Fruit fly (Drosophila melanogaster) whole organism, embryonic: ENCODE data around the gene Cyp28d2.
A peak's percentile ranks its signal among the peaks of the same experiment; 100 is the strongest.

Experiments
- Atf-2 ChIP-seq: fragments of 200-800 bp; sonication (Bioruptor generic); optimal IDR thresholded peaks from 2 replicates; lab custom pipeline; 2016; ENCODE audit warnings: missing biosample characterization, missing genetic modification characterization
- CG10274 ChIP-seq: fragments of 200-800 bp; sonication (Bioruptor generic); optimal IDR thresholded peaks from 3 replicates; lab custom pipeline; 2017; ENCODE audit warnings: missing biosample characterization, mild to moderate bottlenecking, missing genetic modification characterization
- CG10543 ChIP-seq: fragments of 200-800 bp; sonication (Bioruptor generic); optimal IDR thresholded peaks from 3 replicates; lab custom pipeline; 2017; ENCODE audit warnings: missing biosample characterization, mild to moderate bottlenecking, missing genetic modification characterization, moderate library complexity
- CG11093 ChIP-seq: fragments of 200-800 bp; sonication (Bioruptor generic); IDR thresholded peaks from 3 replicates; pipeline ENCODE4 v1.3.6; 2022; ENCODE audit warnings: missing biosample characterization, missing genetic modification characterization
- CG11696 ChIP-seq: fragments of 200-800 bp; sonication (Bioruptor generic); IDR thresholded peaks from 2 replicates; pipeline ENCODE4 v1.3.6; 2022; ENCODE audit warnings: missing biosample characterization, missing genetic modification characterization
- CG12071 ChIP-seq: fragments of 200-800 bp; sonication (Bioruptor generic); optimal IDR thresholded peaks from 3 replicates; lab custom pipeline; 2018; ENCODE audit warnings: missing biosample characterization, mild to moderate bottlenecking, missing genetic modification characterization
- CG15269 ChIP-seq: fragments of 200-800 bp; sonication (Bioruptor generic); optimal IDR thresholded peaks from 2 replicates; lab custom pipeline; 2018; ENCODE audit warnings: missing biosample characterization, mild to moderate bottlenecking, missing genetic modification characterization, moderate library complexity
- CG15696 ChIP-seq: fragments of 200-800 bp; sonication (Bioruptor generic); optimal IDR thresholded peaks from 2 replicates; lab custom pipeline; 2019; ENCODE audit warnings: missing biosample characterization, mild to moderate bottlenecking, missing genetic modification characterization, moderate library complexity
- CG16779 ChIP-seq: fragments of 200-800 bp; sonication (Bioruptor generic); IDR thresholded peaks from 2 replicates; pipeline ENCODE4 v1.3.6; 2022; ENCODE audit warnings: missing biosample characterization, missing genetic modification characterization
- CG16815 ChIP-seq: fragments of 200-800 bp; sonication (Bioruptor generic); optimal IDR thresholded peaks from 3 replicates; lab custom pipeline; 2017; ENCODE audit warnings: missing biosample characterization, mild to moderate bottlenecking, missing genetic modification characterization
- CG1832 ChIP-seq: fragments of 200-800 bp; sonication (Bioruptor generic); optimal IDR thresholded peaks from 2 replicates; lab custom pipeline; 2017; ENCODE audit warnings: missing biosample characterization, mild to moderate bottlenecking, missing genetic modification characterization, inconsistent platforms
- CG30020 ChIP-seq: fragments of 200-800 bp; optimal IDR thresholded peaks from 2 replicates; lab custom pipeline; 2019; ENCODE audit warnings: missing biosample characterization, mild to moderate bottlenecking, missing genetic modification characterization, moderate library complexity
- CG3726 ChIP-seq: fragments of 200-800 bp; sonication (Bioruptor generic); IDR thresholded peaks from 3 replicates; pipeline ENCODE4, ENCODE4 v1.3.6; 2022; ENCODE audit warnings: missing biosample characterization, missing genetic modification characterization
- CG42726 ChIP-seq: fragments of 200-800 bp; sonication (Bioruptor generic); IDR thresholded peaks from 2 replicates; pipeline ENCODE4 v1.3.6; 2022; ENCODE audit warnings: missing biosample characterization, missing genetic modification characterization; ENCODE audit not compliant: partially characterized antibody
- CG6765 ChIP-seq: fragments of 200-800 bp; sonication (Bioruptor generic); optimal IDR thresholded peaks from 3 replicates; lab custom pipeline; 2017; ENCODE audit warnings: missing biosample characterization, mild to moderate bottlenecking, missing genetic modification characterization
- CG6854 ChIP-seq: fragments of 200-800 bp; sonication (Bioruptor generic); optimal IDR thresholded peaks from 3 replicates; lab custom pipeline; 2017; ENCODE audit warnings: missing biosample characterization, mild to moderate bottlenecking, missing genetic modification characterization
- CG7786 ChIP-seq: fragments of 200-800 bp; sonication (Bioruptor generic); optimal IDR thresholded peaks from 2 replicates; lab custom pipeline; 2016; ENCODE audit warnings: missing biosample characterization, missing genetic modification characterization
- CG7928 ChIP-seq: fragments of 200-800 bp; sonication (Bioruptor generic); optimal IDR thresholded peaks from 2 replicates; lab custom pipeline; 2017; ENCODE audit warnings: missing biosample characterization, mild to moderate bottlenecking, missing genetic modification characterization
- CG8388 ChIP-seq: fragments of 200-800 bp; sonication (Bioruptor generic); optimal IDR thresholded peaks from 2 replicates; lab custom pipeline; 2019; ENCODE audit warnings: missing biosample characterization, mild to moderate bottlenecking, missing genetic modification characterization, moderate library complexity
- CG9609 ChIP-seq: fragments of 200-800 bp; sonication (Bioruptor generic); optimal IDR thresholded peaks from 3 replicates; lab custom pipeline; 2016; ENCODE audit warnings: missing biosample characterization, missing genetic modification characterization
- CkIIα-i1 ChIP-seq: fragments of 200-800 bp; sonication (Bioruptor generic); IDR thresholded peaks from 2 replicates; pipeline ENCODE4 v1.3.6; 2022; ENCODE audit warnings: missing biosample characterization, missing genetic modification characterization
- Dad ChIP-seq: fragments of 200-800 bp; sonication (Bioruptor generic); optimal IDR thresholded peaks from 3 replicates; lab custom pipeline; 2016; ENCODE audit warnings: missing biosample characterization, missing genetic modification characterization
- Dref ChIP-seq: fragments of 200-800 bp; sonication (Bioruptor generic); IDR thresholded peaks from 2 replicates; pipeline ENCODE4 v1.3.6; 2022; ENCODE audit warnings: missing biosample characterization, missing genetic modification characterization
- Ets65A ChIP-seq: fragments of 200-800 bp; sonication (Bioruptor generic); peaks from one replicate; lab custom pipeline; 2016; ENCODE audit warnings: missing biosample characterization, missing genetic modification characterization
- H2.0 ChIP-seq: fragments of 200-800 bp; sonication (Bioruptor generic); IDR thresholded peaks from 2 replicates; pipeline ENCODE4 v1.3.6; 2022; ENCODE audit warnings: missing biosample characterization, missing genetic modification characterization
- PHDP ChIP-seq: fragments of 200-800 bp; sonication (Bioruptor generic); optimal IDR thresholded peaks from 3 replicates; lab custom pipeline; 2018; ENCODE audit warnings: missing biosample characterization, mild to moderate bottlenecking, missing genetic modification characterization, moderate library complexity
- Sox102F ChIP-seq: fragments of 200-800 bp; sonication (Bioruptor generic); optimal IDR thresholded peaks from 2 replicates; lab custom pipeline; 2018; ENCODE audit warnings: missing biosample characterization, mild to moderate bottlenecking, missing genetic modification characterization, moderate library complexity
- Ssrp ChIP-seq: fragments of 200-800 bp; sonication (Bioruptor generic); optimal IDR thresholded peaks from 2 replicates; lab custom pipeline; 2018; ENCODE audit warnings: missing biosample characterization, mild to moderate bottlenecking, missing genetic modification characterization, moderate library complexity
- TFAM ChIP-seq: fragments of 200-800 bp; sonication (Bioruptor generic); optimal IDR thresholded peaks from 2 replicates; lab custom pipeline; 2017; ENCODE audit warnings: missing biosample characterization, missing genetic modification characterization, inconsistent platforms
- Xrp1 ChIP-seq: fragments of 200-800 bp; sonication (Bioruptor generic); IDR thresholded peaks from 2 replicates; pipeline ENCODE4 v1.3.6; 2022; ENCODE audit warnings: missing biosample characterization, missing genetic modification characterization
- ara ChIP-seq: fragments of 200-800 bp; sonication (Bioruptor generic); IDR thresholded peaks from 2 replicates; pipeline ENCODE4 v1.3.6; 2022; ENCODE audit warnings: missing biosample characterization, missing genetic modification characterization
- bsh ChIP-seq, 2 experiments: fragments of 200-800 bp; sonication (Bioruptor generic); optimal IDR thresholded peaks; 2 replicates each; lab custom pipeline; 2017 to 2018; ENCODE audit warnings: mild to moderate bottlenecking in 2 of 2, missing biosample characterization in 2 of 2, missing genetic modification characterization in 2 of 2, moderate library complexity in 1 of 2
- chif ChIP-seq, 2 experiments: fragments of 200-800 bp; sonication (Bioruptor generic); optimal IDR thresholded peaks; 3 replicates each; lab custom pipeline; 2016; ENCODE audit warnings: missing biosample characterization in 2 of 2, missing genetic modification characterization in 2 of 2
- dmrt11E ChIP-seq: fragments of 200-800 bp; sonication (Bioruptor generic); optimal IDR thresholded peaks from 3 replicates; lab custom pipeline; 2018; ENCODE audit warnings: missing biosample characterization, mild to moderate bottlenecking, missing genetic modification characterization, moderate library complexity
- dmrt99B ChIP-seq: fragments of 200-800 bp; sonication (Bioruptor generic); optimal IDR thresholded peaks from 2 replicates; lab custom pipeline; 2018; ENCODE audit warnings: missing biosample characterization, mild to moderate bottlenecking, missing genetic modification characterization, moderate library complexity
- ewg ChIP-seq: fragments of 200-800 bp; sonication (Bioruptor generic); optimal IDR thresholded peaks from 3 replicates; lab custom pipeline; 2017; ENCODE audit warnings: mild to moderate bottlenecking, missing biosample characterization, missing genetic modification reagents, missing genetic modification characterization
- fd3F ChIP-seq: fragments of 200-800 bp; sonication (Bioruptor generic); optimal IDR thresholded peaks from 2 replicates; lab custom pipeline; 2018; ENCODE audit warnings: missing biosample characterization, mild to moderate bottlenecking, missing genetic modification characterization, moderate library complexity
- fd96Cb ChIP-seq: fragments of 200-800 bp; sonication (Bioruptor generic); optimal IDR thresholded peaks from 2 replicates; lab custom pipeline; 2018; ENCODE audit warnings: missing biosample characterization, mild to moderate bottlenecking, missing genetic modification characterization, moderate library complexity
- ftz-f1 ChIP-seq: fragments of 200-800 bp; sonication (Bioruptor generic); optimal IDR thresholded peaks from 2 replicates; lab custom pipeline; 2016; ENCODE audit warnings: missing biosample characterization, missing genetic modification characterization
- gcm2 ChIP-seq: fragments of 200-800 bp; sonication (Bioruptor generic); optimal IDR thresholded peaks from 2 replicates; lab custom pipeline; 2016; ENCODE audit warnings: missing biosample characterization, missing genetic modification characterization
- gem ChIP-seq: fragments of 200-800 bp; sonication (Bioruptor generic); optimal IDR thresholded peaks from 2 replicates; lab custom pipeline; 2019; ENCODE audit warnings: missing biosample characterization, mild to moderate bottlenecking, missing genetic modification characterization, moderate library complexity
- klu ChIP-seq: fragments of 200-800 bp; sonication (Bioruptor generic); IDR thresholded peaks from 2 replicates; pipeline ENCODE4 v1.3.6; 2022; ENCODE audit warnings: missing biosample characterization, missing genetic modification characterization
- luna ChIP-seq: fragments of 200-800 bp; sonication (Bioruptor generic); optimal IDR thresholded peaks from 2 replicates; lab custom pipeline; 2016; ENCODE audit warnings: missing biosample characterization, missing genetic modification characterization
- nom ChIP-seq: fragments of 200-800 bp; sonication (Bioruptor generic); optimal IDR thresholded peaks from 2 replicates; lab custom pipeline; 2017; ENCODE audit warnings: missing biosample characterization, missing genetic modification characterization, mild to moderate bottlenecking, moderate library complexity, missing genetic modification reagents
- seq ChIP-seq: fragments of 200-800 bp; sonication (Bioruptor generic); IDR thresholded peaks from 2 replicates; pipeline ENCODE4 v1.3.6; 2022; ENCODE audit warnings: missing biosample characterization, missing genetic modification characterization
- sisA ChIP-seq: fragments of 200-800 bp; sonication (Bioruptor generic); IDR thresholded peaks from 2 replicates; pipeline ENCODE4 v1.3.6; 2022; ENCODE audit warnings: missing biosample characterization, missing genetic modification characterization
- ssp ChIP-seq: fragments of 200-800 bp; sonication (Bioruptor generic); IDR thresholded peaks from 2 replicates; pipeline ENCODE4 v1.3.6; 2022; ENCODE audit warnings: missing biosample characterization, missing genetic modification characterization
- tna ChIP-seq: fragments of 200-800 bp; sonication (Bioruptor generic); IDR thresholded peaks from 2 replicates; pipeline ENCODE4 v1.3.6; 2022; ENCODE audit warnings: missing biosample characterization, missing genetic modification characterization; ENCODE audit not compliant: partially characterized antibody
- vvl ChIP-seq: fragments of 200-800 bp; sonication (Bioruptor generic); IDR thresholded peaks from 2 replicates; pipeline ENCODE4 v1.3.6; 2022; ENCODE audit warnings: missing biosample characterization, missing genetic modification characterization

Gene Cyp28d2

DNA sequence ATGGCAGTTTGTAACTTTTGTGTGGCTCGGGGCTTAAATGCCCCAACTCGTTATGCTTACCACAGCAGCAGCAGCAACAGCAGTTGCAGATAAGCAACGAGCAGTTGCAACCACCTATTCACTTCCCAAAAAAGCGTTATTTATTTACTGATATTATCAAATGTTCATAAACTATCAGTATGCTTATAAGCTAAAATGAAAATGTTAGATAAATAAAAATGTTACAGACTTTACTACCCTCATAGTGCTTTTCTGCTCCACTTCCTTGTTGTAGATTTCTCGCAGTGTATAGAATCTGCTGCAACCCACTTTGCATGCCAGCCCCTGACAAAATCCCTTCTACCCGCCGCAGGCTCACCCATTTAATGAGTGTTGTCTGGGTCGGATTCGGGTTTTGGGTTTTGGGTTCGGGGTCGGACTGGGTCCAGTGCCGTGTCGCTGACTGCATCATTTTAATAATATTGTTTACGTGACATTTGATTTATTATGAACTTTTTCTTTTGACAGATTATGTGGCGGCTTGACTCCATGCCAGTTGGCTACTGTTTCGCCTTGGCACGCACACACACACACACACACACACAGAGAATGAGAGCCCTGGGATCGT lies 47.1 kb downstream of the Cyp28d2 start (continued):
- TF ChIP-seq Dref (GFP tag; lab: Robert Waterston, UW) (no peak), CG1832 (GFP tag; lab: Kevin White, UChicago) (no peak), vvl (0 out of 2 replicates have a peak, but pooled peaks have one; percentile 8), gcm2 (GFP tag; lab: Kevin White, UChicago) (no peak), ara (GFP tag; lab: Robert Waterston, UW) (no peak), luna (GFP tag; lab: Kevin White, UChicago) (no peak), CG16779 (GFP tag; lab: Robert Waterston, UW) (no peak), fd96Cb (tag; lab: Kevin White, UChicago) (peak; percentile 10), tna (GFP tag; lab: Robert Waterston, UW) (no peak), nom (peak; percentile 79), CG3726 (no peak), CG15269 (no peak), Xrp1 (GFP tag; lab: Robert Waterston, UW) (peak; percentile 31; the same call in 1 of the 2 replicates), CG12071 (GFP tag; lab: Kevin White, UChicago) (no peak), CG9609 (no peak), CG16815 (GFP tag; lab: Kevin White, UChicago) (no peak), PHDP (no peak), CG8388 (GFP tag; lab: Kevin White, UChicago) (peak; percentile 5), dmrt11E (tag; lab: Kevin White, UChicago) (peak; percentile 28), CG11696 (GFP tag; lab: Robert Waterston, UW) (no peak), bsh (GFP tag; optimal IDR thresholded peaks at IDR 0.05; lab: Kevin White, UChicago) (peak; percentile 57 to 79), CG7786 (GFP tag; lab: Kevin White, UChicago) (no peak), dmrt99B (peak; percentile 13), Ets65A (GFP tag; lab: Kevin White, UChicago) (peak; percentile 6), ftz-f1 (GFP tag; lab: Kevin White, UChicago) (no peak), gem (tag; lab: Kevin White, UChicago) (peak; percentile 29), seq (GFP tag; lab: Robert Waterston, UW) (no peak), Sox102F (peak; percentile 28), fd3F (no peak), ssp (GFP tag; lab: Robert Waterston, UW) (0 out of 2 replicates have a peak, but pooled peaks have one; percentile 10), CG11093 (GFP tag; lab: Robert Waterston, UW) (no peak)

DNA sequence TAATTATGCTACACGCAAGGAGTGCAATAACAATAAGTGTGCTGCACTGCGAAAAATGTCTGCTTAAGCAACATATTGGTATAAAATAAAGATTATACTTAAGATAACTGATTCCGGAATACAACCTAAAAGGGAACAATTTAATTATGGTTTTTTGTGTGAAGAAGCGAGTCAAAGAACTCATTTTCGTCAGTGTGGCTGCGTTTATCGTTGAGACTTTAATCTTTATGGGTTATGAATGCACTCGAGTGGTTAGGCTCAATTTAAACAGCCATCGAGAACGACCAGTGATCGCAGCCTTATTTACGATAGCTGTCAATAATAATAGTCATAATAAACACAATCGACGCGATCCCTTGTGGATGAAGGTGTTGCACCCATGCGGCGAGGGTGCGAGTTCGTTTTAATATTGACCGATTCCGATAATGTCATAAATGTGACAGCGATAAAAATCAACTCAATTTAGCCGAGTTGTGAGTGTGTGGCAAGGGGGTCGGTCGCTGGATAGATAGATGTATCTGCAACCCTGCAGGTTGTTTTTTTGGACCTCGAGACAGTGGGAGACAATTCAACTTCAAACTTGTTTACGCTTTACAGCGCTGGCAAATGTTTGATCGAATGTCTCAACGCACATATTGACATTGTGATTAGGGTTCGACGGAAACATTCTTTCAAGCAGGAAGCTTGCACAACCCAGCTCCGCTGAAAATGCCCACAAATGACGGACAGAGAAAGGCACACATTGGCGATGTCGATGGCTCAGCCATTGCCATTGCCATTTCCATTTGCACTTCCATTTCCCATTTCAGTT lies 49.2 kb downstream of the Cyp28d2 start:
- TF ChIP-seq CG7928 (GFP tag; lab: Kevin White, UChicago) (no peak), CG42726 (GFP tag; lab: Robert Waterston, UW) (no peak), Dad (GFP tag; lab: Kevin White, UChicago) (no peak), CkIIα-i1 (GFP tag; lab: Robert Waterston, UW) (no peak), TFAM (GFP tag; lab: Kevin White, UChicago) (peak; percentile 51), Ssrp (tag; lab: Kevin White, UChicago) (peak; percentile 27), chif (GFP tag; optimal IDR thresholded peaks at IDR 0.05; lab: Kevin White, UChicago) (peak; percentile 20 to 42), H2.0 (peak; percentile 39; the same call in 1 of the 2 replicates), bsh (GFP tag; optimal IDR thresholded peaks at IDR 0.05; lab: Kevin White, UChicago) (peak in 1 of 2 experiments; percentile 71), CG6854 (GFP tag; lab: Kevin White, UChicago) (no peak), CG10543 (GFP tag; lab: Kevin White, UChicago) (peak; percentile 28), CG10274 (no peak), CG6765 (GFP tag; lab: Kevin White, UChicago) (no peak), sisA (GFP tag; lab: Robert Waterston, UW) (0 out of 2 replicates have a peak, but pooled peaks have one; percentile 25), CG15696 (tag; lab: Kevin White, UChicago) (peak; percentile 86), ewg (GFP tag; lab: Kevin White, UChicago) (no peak), CG30020 (tag; lab: Kevin White, UChicago) (peak; percentile 14), Atf-2 (GFP tag; lab: Kevin White, UChicago) (peak; percentile 3), klu (no peak)
